Fruit fly (Drosophila melanogaster) whole organism: ENCODE results near the gene CG9903.

Experiments used
- CG8478 ChIP-seq: fragments of >200 bp; optimal IDR thresholded peaks from 2 replicates; lab custom pipeline; 2018; ENCODE audit warnings: inconsistent platforms
- Dll ChIP-seq: fragments of >200 bp; optimal IDR thresholded peaks from 2 replicates; lab custom pipeline; 2017
- EcR ChIP-seq, 2 experiments: fragments of >200 bp; optimal IDR thresholded peaks; 2 replicates each; lab custom pipeline; 2017; ENCODE audit warnings: missing biosample characterization in 2 of 2, missing genetic modification characterization in 2 of 2, missing genetic modification reagents in 2 of 2
- pan ChIP-seq: fragments of >200 bp; optimal IDR thresholded peaks from 2 replicates; lab custom pipeline; 2017
- psq ChIP-seq: fragments of >200 bp; optimal IDR thresholded peaks from 2 replicates; lab custom pipeline; 2017
- usp ChIP-seq: fragments of >200 bp; optimal IDR thresholded peaks from 2 replicates; lab custom pipeline; 2017; ENCODE audit warnings: missing biosample characterization, missing genetic modification characterization, mixed read lengths

CG9903 gene

DNA sequence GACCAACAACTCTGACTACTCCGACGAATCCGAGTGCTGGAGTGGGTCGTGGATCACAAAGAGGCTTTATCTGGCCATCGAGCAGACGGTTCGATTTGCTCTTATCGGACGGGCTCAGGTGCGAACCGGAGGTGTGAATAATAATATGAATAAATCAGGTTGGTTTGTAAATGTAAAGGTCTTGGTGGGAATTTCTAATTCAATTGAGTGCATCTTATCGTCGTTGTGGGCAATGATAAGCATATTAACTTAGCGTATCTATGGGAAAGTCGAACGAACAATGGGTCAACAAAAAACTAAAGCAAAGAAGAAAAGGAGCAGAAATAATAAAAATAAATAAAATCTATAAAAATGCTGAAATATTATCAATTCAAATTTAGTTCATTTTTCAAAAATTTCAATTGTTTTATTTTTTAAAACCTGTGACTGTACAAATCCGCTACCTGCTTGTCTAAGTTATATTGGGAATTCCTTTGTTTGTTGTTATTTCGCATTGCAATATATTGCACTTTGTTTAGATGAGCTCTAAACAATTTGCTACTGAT lies at the start of gene CG9903:
CG9903 (minus strand) TSS at position 51 of the 545 bp plus-strand sequence.
- no peak for TF ChIP-seq usp (GFP tag; lab: Kevin White, UChicago)
- no peak for TF ChIP-seq pan (lab: Kevin White, UChicago)
- TF ChIP-seq Dll (lab: Kevin White, UChicago): no peak
- no peak for TF ChIP-seq CG8478 (lab: Kevin White, UChicago)
- TF ChIP-seq psq (lab: Kevin White, UChicago): no peak
- no peak for TF ChIP-seq EcR (GFP tag; optimal IDR thresholded peaks at IDR 0.05; lab: Kevin White, UChicago)

DNA sequence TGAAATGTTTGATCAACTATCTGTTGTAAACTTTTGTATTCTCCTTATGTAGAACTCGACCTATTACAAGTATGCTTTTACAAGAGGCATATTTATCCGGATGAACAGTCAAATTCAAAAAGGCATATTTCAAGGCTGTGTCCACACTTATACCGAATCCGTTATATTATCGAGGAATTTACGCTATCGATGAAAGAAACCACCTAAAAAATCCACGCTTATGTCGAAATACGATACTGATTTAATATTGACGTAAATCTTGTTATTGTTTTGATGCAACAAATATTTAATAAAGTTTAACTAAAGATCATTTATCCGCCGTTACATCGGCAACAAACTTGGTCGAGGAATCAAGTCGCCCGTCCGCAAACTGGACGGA lies 47.0 kb upstream of the CG9903 start, which contains the start of gene CG13014:
CG13014 (plus strand) TSS at position 206 of the 379 bp plus-strand sequence.
- TF ChIP-seq usp (GFP tag; lab: Kevin White, UChicago): no peak
- no peak for TF ChIP-seq EcR (GFP tag; optimal IDR thresholded peaks at IDR 0.05; lab: Kevin White, UChicago)
- no peak for TF ChIP-seq CG8478 (lab: Kevin White, UChicago)

DNA sequence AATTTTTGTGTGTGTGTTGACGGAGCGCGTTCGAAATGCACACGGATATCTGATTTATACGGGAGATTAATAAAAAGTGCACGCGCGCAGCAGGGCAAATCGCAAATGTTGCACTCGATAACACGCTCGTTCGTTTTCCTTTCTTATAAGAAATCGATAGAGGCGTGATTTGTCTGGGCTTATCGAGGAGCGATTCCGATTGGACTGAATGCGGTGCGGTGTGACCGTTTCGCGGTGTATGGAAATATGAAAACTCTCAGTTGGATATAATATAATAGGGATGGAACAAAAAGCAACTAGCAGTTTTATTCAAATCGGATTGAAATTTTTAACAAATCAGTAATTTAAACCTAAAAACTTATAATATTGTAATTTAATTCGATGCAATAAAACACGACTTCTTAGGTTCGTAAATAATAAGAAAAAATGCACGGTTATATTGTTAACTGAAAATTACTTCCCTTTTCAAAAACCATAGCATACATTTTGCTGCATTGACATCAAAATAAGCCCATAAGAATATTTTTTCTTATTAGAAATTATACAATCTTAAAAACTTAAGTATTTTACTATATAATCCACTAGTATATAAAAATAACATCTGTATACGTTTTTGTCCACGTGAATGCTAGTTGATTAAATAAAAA lies 46.5 kb upstream of the CG9903 start, which contains the start of gene CanA-14F:
CanA-14F (minus strand) TSS at position 152 of the 647 bp plus-strand sequence.
- TF ChIP-seq Dll (lab: Kevin White, UChicago): no peak
- TF ChIP-seq CG8478 (lab: Kevin White, UChicago): no peak
- no peak for TF ChIP-seq psq (lab: Kevin White, UChicago)

DNA sequence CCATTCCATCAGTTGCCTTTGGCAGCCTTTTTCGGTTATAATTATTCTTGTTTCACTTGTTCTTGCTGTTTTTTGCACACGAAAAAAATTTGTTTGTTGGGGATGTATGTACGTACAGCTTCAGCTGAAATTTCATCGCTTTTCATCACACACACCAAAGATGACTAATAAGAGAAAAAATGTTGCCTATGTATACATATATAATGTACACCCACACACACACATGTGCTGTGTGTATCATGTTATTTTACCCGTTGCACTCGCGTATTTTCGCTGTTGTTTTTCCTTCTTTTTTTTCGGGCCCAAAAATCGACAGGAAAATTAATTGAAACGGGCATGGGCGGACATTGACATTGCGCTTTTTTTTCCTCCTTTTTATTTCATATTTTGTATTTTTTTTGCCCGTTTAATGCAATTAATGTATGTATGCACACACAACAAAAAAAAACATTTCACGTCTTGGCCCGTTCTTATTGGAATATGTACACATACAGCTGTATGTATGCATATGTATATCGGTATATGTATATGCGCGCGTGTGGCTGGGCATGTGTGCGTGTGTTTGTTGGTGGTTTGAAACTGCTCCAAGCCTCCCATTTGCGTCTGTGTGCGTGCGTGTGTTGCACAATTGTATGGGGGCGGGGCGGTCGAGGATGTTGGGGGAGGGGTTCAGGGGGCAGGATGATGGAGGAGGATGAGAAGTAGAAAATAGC lies 45.7 kb upstream of the CG9903 start:
- no peak for TF ChIP-seq psq (lab: Kevin White, UChicago)
- no peak for TF ChIP-seq usp (GFP tag; lab: Kevin White, UChicago)
- TF ChIP-seq CG8478 (lab: Kevin White, UChicago): peak; percentile 65
- no peak for TF ChIP-seq Dll (lab: Kevin White, UChicago)
- no peak for TF ChIP-seq EcR (GFP tag; optimal IDR thresholded peaks at IDR 0.05; lab: Kevin White, UChicago)
- TF ChIP-seq pan (lab: Kevin White, UChicago): peak; percentile 28

DNA sequence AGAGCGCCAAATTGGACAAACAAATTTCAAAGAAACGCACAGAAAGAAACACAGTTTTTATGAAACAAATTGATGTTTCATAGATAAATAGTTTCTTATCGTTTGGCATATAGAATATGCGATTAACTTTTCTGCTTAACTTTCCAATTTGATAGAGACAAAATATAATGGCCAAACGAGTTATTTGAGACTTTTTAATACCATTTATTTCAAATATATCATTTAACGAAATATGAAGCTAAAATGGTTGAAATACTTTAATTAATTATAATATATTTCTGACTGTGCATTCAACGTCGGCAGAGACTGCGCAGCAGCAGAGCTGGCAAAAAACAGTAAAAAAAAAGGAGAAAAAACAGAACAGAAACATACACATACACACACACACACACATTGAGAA lies 44.9 kb upstream of the CG9903 start:
- TF ChIP-seq psq (lab: Kevin White, UChicago): no peak
- no peak for TF ChIP-seq CG8478 (lab: Kevin White, UChicago)
- no peak for TF ChIP-seq usp (GFP tag; lab: Kevin White, UChicago)
- TF ChIP-seq pan (lab: Kevin White, UChicago): no peak

DNA sequence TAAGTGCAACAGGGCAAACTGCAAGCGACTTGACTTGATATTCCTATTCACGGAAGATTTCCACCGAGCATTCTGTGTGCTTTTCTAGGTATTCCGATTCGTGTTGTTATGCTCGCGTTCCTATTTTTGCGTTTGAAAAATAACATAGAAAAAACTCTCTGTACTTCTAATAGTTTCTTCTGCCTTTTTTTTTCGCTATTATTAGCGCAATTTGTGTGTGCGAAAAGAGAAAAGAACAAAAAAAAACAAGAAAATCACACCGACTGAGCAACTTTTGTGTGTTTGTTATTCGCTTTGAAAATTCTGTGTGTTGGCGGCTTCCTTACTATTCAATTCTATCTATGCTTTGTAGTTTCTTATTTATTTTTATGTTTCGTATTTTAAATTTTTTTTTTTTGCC lies 43.1 kb upstream of the CG9903 start:
- TF ChIP-seq pan (lab: Kevin White, UChicago) (no peak), CG8478 (lab: Kevin White, UChicago) (no peak), usp (GFP tag; lab: Kevin White, UChicago) (no peak), Dll (lab: Kevin White, UChicago) (no peak), psq (lab: Kevin White, UChicago) (no peak)

DNA sequence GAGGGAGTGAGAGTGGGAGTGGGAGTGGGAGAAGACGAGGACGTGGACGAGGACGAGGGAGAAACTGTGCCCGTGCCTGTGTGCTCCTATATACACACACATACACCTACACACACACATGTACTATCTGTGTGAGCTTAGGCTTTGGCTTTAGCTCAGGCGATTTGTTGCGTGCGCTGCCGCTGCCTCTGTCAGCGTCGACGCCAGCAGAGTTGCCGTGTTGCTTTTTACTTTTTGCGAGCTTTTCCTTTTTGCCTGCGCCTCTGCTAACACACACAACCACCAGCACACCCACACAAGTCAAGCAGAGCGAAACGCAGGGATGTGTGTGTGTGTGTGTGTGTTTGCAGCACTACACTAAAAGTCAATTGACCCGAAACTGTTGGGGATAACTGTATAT lies 41.5 kb upstream of the CG9903 start:
- TF ChIP-seq EcR (GFP tag; optimal IDR thresholded peaks at IDR 0.05; lab: Kevin White, UChicago) (no peak), CG8478 (lab: Kevin White, UChicago) (no peak)

DNA sequence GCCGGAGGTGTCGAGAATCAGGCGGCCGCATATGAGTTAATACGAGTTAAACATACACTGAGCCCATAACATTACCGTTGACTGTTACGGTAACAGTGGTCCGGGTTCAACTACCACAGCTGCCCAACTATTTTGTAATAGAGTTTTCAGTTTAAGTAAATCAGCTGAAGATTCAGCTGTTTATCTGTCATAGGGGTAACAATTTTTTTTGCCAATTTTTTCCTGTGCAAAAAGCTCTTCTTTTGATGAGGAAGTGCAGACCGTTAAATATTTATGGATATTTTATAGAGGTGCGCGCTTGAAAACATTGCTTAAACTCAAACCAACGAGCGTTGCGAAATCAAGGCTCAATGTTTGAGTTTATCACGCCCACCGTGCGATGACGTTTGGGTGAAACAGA lies 41.1 kb upstream of the CG9903 start:
- TF ChIP-seq EcR (GFP tag; optimal IDR thresholded peaks at IDR 0.05; lab: Kevin White, UChicago): no peak
- no peak for TF ChIP-seq pan (lab: Kevin White, UChicago)
- TF ChIP-seq CG8478 (lab: Kevin White, UChicago): no peak
- TF ChIP-seq usp (GFP tag; lab: Kevin White, UChicago): no peak
- TF ChIP-seq Dll (lab: Kevin White, UChicago): no peak
- no peak for TF ChIP-seq psq (lab: Kevin White, UChicago)

DNA sequence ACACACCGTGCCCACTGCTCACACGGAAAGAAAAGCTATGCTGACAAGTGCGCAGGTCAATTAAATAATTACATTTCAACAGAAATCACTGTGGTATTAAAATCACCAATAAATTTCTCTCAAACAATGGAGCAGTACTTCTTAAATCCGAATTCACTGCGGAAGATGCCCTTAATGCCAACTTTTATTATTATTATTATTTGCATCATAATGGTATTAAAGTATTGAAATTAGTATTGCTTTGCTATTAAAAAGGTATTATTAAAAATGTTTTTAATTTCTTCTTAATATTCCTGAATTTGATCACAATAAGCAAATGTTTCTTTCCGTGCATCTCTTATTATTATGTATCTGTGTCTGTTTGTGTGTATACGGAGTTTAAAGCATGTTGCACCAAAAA lies 39.3 kb upstream of the CG9903 start:
- no peak for TF ChIP-seq usp (GFP tag; lab: Kevin White, UChicago)
- TF ChIP-seq CG8478 (lab: Kevin White, UChicago): no peak
- TF ChIP-seq psq (lab: Kevin White, UChicago): no peak
- no peak for TF ChIP-seq pan (lab: Kevin White, UChicago)
- TF ChIP-seq EcR (GFP tag; optimal IDR thresholded peaks at IDR 0.05; lab: Kevin White, UChicago): no peak
- no peak for TF ChIP-seq Dll (lab: Kevin White, UChicago)

DNA sequence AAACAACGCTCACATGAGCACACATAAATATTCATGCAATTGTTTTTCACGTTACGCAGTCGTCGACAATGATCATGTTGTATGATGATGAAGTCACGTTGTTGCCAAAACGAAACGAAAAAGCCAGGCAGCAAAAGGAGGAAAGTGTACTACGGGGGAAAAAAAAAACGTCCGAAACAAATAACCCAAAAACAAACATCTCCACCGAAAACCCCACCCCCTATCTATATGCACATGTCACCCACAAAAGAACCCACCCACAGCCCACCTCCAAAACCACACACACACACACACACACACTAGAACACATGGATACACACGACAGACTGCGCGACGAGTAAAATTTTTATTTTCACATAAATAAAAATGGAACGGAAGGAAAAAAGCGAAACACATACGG lies 34.4 kb upstream of the CG9903 start:
- TF ChIP-seq Dll (lab: Kevin White, UChicago) (no peak), psq (lab: Kevin White, UChicago) (no peak), pan (lab: Kevin White, UChicago) (no peak)

DNA sequence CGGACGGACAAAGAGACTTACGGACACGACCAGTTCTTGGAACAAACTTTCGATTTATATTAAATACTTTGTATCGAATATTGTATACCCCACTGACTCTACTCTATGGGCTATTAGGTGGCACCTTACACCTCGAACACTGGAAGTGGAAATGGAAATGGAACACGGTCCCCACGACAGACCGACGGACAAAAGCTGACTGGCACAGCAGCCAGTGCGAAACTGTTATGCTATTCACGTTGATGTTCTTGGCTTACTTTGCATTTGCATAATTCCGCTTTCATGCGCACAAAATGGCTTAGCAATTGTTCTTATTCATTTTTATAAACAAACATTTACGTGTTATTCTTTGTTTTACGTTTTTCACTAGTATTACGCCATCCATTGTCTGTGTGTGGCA lies 33.5 kb upstream of the CG9903 start:
- TF ChIP-seq usp (GFP tag; lab: Kevin White, UChicago): no peak
- TF ChIP-seq Dll (lab: Kevin White, UChicago): no peak
- no peak for TF ChIP-seq CG8478 (lab: Kevin White, UChicago)
- no peak for TF ChIP-seq psq (lab: Kevin White, UChicago)
- no peak for TF ChIP-seq EcR (GFP tag; optimal IDR thresholded peaks at IDR 0.05; lab: Kevin White, UChicago)
- TF ChIP-seq pan (lab: Kevin White, UChicago): no peak

DNA sequence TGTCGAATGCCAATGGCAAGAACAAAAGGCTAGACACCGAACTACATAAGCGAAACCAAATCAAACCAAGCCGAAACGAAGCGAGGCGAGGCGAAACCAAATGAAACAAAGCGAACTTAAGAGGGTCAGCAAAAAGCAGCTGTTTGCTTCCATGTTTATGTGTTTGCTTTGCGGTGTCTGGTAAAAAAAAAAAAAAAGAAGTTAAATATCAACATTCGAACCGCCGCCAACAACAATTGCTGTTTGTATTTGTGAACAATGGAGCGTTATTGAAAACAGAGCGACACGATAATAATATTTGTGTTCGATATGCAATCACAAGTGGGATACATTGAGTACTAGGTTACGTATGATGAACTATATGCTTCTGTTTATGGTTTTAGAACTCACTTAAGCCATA lies 33.0 kb upstream of the CG9903 start:
- no peak for TF ChIP-seq Dll (lab: Kevin White, UChicago)
- no peak for TF ChIP-seq pan (lab: Kevin White, UChicago)
- no peak for TF ChIP-seq EcR (GFP tag; optimal IDR thresholded peaks at IDR 0.05; lab: Kevin White, UChicago)
- TF ChIP-seq CG8478 (lab: Kevin White, UChicago): no peak
- TF ChIP-seq usp (GFP tag; lab: Kevin White, UChicago): no peak
- TF ChIP-seq psq (lab: Kevin White, UChicago): no peak
